Worm (Caenorhabditis elegans): ENCODE results near the gene sao-1.

The sao-1 gene

DNA sequence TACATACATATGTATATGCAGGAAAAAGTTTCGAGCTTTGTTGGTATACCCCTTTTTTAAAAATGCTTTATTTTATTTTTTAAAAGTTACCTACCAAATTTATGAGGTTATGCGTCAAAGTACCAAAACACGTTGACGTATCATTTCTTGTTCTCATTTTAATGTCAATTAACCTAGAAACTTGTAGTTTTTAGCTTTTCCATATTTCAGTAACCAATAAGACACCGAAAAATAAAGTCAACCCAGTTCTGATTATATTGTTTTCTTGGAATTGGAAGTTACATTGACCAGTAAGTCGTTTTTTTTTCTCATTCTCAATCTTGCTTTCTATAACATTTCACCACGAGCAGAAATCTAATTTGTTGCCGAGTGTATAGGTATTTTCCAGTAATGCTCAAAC is 26.9 kb upstream of the sao-1 start, which contains the start of gene srw-145:
TSS of gene srw-145 (plus strand) at position 301 of the 400 bp plus-strand sequence.
- TF ChIP-seq nhr-11 (tag; optimal IDR thresholded peaks at IDR 0.05), result peak; percentile 62
- TF ChIP-seq ZK546.5 (tag; optimal IDR thresholded peaks at IDR 0.05), result no peak

DNA sequence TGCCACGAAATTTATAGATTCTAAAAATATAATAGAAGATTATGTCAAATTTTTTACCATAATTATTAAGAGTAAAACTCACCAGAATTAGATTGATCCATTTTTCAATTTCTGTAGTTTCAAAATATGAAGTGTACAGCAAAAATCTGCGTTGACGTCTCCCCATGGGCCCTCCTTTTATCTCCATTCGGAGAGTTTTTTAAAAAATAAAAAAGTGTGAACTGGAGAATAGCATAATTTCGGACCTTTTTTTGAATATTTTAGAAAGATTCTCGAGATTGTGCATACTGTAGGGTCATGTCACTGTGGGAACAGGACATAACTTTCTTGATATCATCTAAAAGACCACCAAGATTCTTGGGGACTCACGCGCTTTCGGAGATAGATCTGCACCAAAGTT is 21.6 kb upstream of the sao-1 start, which contains the start of gene dpr-1:
TSS of gene dpr-1 (minus strand) at position 101 of the 400 bp plus-strand sequence.
- TF ChIP-seq ceh-82 (tag; optimal IDR thresholded peaks at IDR 0.05), result no peak
- no peak for TF ChIP-seq ama-1 (optimal IDR thresholded peaks at IDR 0.05)
- no peak for TF ChIP-seq nhr-76 (tag; optimal IDR thresholded peaks at IDR 0.05)
- TF ChIP-seq elt-2 (tag; optimal IDR thresholded peaks at IDR 0.05), result no peak
- TF ChIP-seq daf-12 (tag; optimal IDR thresholded peaks at IDR 0.05), result no peak
- no peak for TF ChIP-seq pha-4 (tag; optimal IDR thresholded peaks at IDR 0.05)
- TF ChIP-seq tbx-2 (tag; optimal IDR thresholded peaks at IDR 0.05), result no peak
- no peak for TF ChIP-seq lin-15B (tag; optimal IDR thresholded peaks at IDR 0.05)
- TF ChIP-seq nhr-43 (tag; optimal IDR thresholded peaks at IDR 0.05; ENCODE audit: poor library complexity, severe bottlenecking), result no peak
- no peak for TF ChIP-seq nhr-25 (tag; optimal IDR thresholded peaks at IDR 0.05)
- no peak for TF ChIP-seq lin-39 (tag; optimal IDR thresholded peaks at IDR 0.05)
- TF ChIP-seq snpc-4 (tag; optimal IDR thresholded peaks at IDR 0.05), result no peak
- no peak for TF ChIP-seq eor-1 (tag; optimal IDR thresholded peaks at IDR 0.05)
- TF ChIP-seq ztf-11 (tag; optimal IDR thresholded peaks at IDR 0.05), result no peak
- no peak for TF ChIP-seq ceh-28 (tag; optimal IDR thresholded peaks at IDR 0.05)
- TF ChIP-seq fkh-10 (GFP tag; optimal IDR thresholded peaks at IDR 0.05), result no peak

DNA sequence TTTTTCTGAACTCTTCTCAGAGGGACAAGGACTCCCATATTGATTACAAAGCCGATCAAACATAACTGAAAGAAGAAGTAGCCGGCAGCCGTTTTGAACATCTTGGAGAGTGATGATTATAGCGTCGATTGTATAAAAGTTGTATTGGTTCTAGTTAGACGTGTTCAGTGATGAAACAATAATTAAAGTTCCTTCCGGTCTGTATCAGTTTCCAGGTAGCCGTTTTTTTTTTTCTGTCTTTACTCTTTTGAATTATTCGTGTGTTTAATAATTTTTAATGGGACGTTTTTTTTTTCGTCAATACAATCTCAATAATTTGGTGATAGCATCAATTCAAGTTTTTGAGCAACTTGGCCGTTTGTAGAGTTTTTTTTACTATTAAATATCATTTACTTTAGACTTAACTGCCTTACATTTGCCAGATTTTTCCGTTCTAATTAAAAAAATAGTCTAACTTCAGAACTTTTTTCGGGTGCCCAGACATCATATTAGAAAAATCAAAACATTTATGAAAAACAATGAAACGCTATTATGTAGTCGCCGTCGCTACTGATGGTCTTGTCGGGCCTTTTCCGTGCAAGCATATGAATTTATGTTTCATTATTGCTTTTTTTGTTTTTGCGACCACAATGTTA is 17.2 kb upstream of the sao-1 start, which contains the start of the genes srx-10 and clec-226:
TSS of gene srx-10 (minus strand) at position 101 of the 635 bp plus-strand sequence.
TSS of gene clec-226 (plus strand) at position 585 of the 635 bp plus-strand sequence.
- TF ChIP-seq ama-1 (optimal IDR thresholded peaks at IDR 0.05) (no peak), nhr-11 (tag; optimal IDR thresholded peaks at IDR 0.05) (no peak), sea-2 (GFP tag; optimal IDR thresholded peaks at IDR 0.05) (no peak), nhr-77 (tag; optimal IDR thresholded peaks at IDR 0.05) (no peak), nhr-76 (tag; optimal IDR thresholded peaks at IDR 0.05) (no peak), fkh-10 (GFP tag; optimal IDR thresholded peaks at IDR 0.05) (no peak), nhr-28 (tag; optimal IDR thresholded peaks at IDR 0.05) (no peak), jun-1 (tag; optimal IDR thresholded peaks at IDR 0.05) (no peak)

DNA sequence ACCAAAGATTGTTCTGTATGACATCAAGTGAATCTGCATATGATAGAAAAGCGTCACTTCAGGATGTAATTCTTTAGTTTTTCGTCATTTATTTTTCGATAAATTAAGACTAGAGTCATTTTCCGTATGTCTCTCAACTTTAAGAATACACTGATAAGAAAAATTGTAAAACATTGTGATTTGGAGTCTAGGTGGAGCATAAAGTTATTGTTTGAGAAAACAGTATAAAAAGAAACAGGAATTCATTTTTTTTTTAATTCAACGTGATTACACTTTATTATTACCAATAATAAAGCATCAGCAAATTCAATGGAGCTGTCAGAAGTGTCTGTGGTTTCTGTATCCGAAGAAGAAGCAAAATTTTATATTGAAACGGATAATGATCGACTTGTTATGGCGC is 14.7 kb upstream of the sao-1 start, which contains the start of gene R10D12.6:
TSS of gene R10D12.6 (plus strand) at position 301 of the 400 bp plus-strand sequence.
- peak; percentile 38 for TF ChIP-seq pqm-1 (tag; optimal IDR thresholded peaks at IDR 0.05)
- TF ChIP-seq elt-2 (tag; optimal IDR thresholded peaks at IDR 0.05), result peak; percentile 3
- TF ChIP-seq aly-2 (tag; optimal IDR thresholded peaks at IDR 0.05), result no peak
- TF ChIP-seq daf-12 (tag; optimal IDR thresholded peaks at IDR 0.05), result no peak
- no peak for TF ChIP-seq unc-39 (tag; optimal IDR thresholded peaks at IDR 0.05)
- no peak for TF ChIP-seq ceh-16 (tag; optimal IDR thresholded peaks at IDR 0.05)
- no peak for TF ChIP-seq mdl-1 (tag; optimal IDR thresholded peaks at IDR 0.05)

- TF ChIP-seq nhr-77 (tag; optimal IDR thresholded peaks at IDR 0.05) (no peak), nhr-25 (tag; optimal IDR thresholded peaks at IDR 0.05) (no peak), nhr-11 (tag; optimal IDR thresholded peaks at IDR 0.05) (no peak), ceh-16 (tag; optimal IDR thresholded peaks at IDR 0.05) (no peak), pha-4 (tag; optimal IDR thresholded peaks at IDR 0.05) (no peak), aly-2 (tag; optimal IDR thresholded peaks at IDR 0.05) (no peak), unc-62 (GFP tag; optimal IDR thresholded peaks at IDR 0.05) (no peak), lsy-12 (tag; optimal IDR thresholded peaks at IDR 0.05) (no peak)
Measured at ce11 chrV:13949752-13950151, 14.0 kb upstream of the sao-1 start, which contains the start of gene R10D12.7. R10D12.7 (plus strand) TSS chrV:13950052.

- no peak for TF ChIP-seq nhr-28 (tag; optimal IDR thresholded peaks at IDR 0.05)
- peak; percentile 53 for TF ChIP-seq pha-4 (tag; optimal IDR thresholded peaks at IDR 0.05)
Measured at ce11 chrV:13953191-13953590, 10.5 kb upstream of the sao-1 start, which contains the start of gene R10D12.8. R10D12.8 (minus strand) TSS chrV:13953291.

DNA sequence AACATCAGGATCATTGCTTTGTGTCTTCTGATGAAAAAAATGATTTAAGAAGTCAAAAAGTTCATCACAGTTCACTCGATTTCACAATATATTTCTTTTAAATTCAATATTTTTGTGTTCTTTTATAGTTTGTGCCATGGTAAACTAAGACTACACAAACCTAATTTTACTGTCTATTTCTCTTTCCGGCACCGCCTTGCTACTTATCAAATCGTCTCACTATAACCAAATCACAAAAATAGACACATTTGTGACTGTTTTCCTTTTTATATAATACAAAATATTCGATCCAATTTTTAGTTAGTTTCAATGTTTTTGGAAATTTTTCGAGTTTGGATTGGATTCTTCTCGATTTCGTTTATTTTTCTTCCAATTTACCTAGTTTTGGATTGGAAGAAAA is 9.7 kb upstream of the sao-1 start, which contains the start of gene swt-6:
TSS of gene swt-6 (plus strand) at position 301 of the 400 bp plus-strand sequence.
- no peak for TF ChIP-seq ZK546.5 (tag; optimal IDR thresholded peaks at IDR 0.05)

Data from whole organism, L3 larva.